Fruit fly (Drosophila melanogaster) whole organism, embryonic: ENCODE results near the gene CG4424.

Experiments
- Bdp1 ChIP-seq: fragments of 200-800 bp; sonication (Bioruptor generic); optimal IDR thresholded peaks from 3 replicates; lab custom pipeline; 2016; ENCODE audit warnings: missing biosample characterization, missing genetic modification characterization
- C15 ChIP-seq: fragments of 200-800 bp; sonication (Bioruptor generic); IDR thresholded peaks from 3 replicates; pipeline ENCODE4 v1.3.6; 2022; ENCODE audit warnings: missing biosample characterization, missing genetic modification characterization
- CG10267 ChIP-seq: fragments of 200-800 bp; sonication (Bioruptor generic); optimal IDR thresholded peaks from 2 replicates; lab custom pipeline; 2018; ENCODE audit warnings: missing biosample characterization, mild to moderate bottlenecking, missing genetic modification characterization, moderate library complexity
- CG11504 ChIP-seq: fragments of 200-800 bp; sonication (Bioruptor generic); optimal IDR thresholded peaks from 3 replicates; lab custom pipeline; 2019; ENCODE audit warnings: missing biosample characterization, mild to moderate bottlenecking, missing genetic modification characterization, moderate library complexity
- CG1233 ChIP-seq: fragments of 200-800 bp; sonication (Bioruptor generic); optimal IDR thresholded peaks from 4 replicates; lab custom pipeline; 2018; ENCODE audit warnings: missing biosample characterization, mild to moderate bottlenecking, missing genetic modification characterization
- CG13287 ChIP-seq: fragments of 200-800 bp; sonication (Bioruptor generic); IDR thresholded peaks from 2 replicates; pipeline ENCODE4 v1.3.6; 2022; ENCODE audit warnings: missing biosample characterization, missing genetic modification characterization; ENCODE audit not compliant: partially characterized antibody
- CG13624 ChIP-seq: fragments of 200-800 bp; sonication (Bioruptor generic); optimal IDR thresholded peaks from 2 replicates; lab custom pipeline; 2016; ENCODE audit warnings: missing biosample characterization, missing genetic modification characterization
- CG1602 ChIP-seq: fragments of 200-800 bp; sonication (Bioruptor generic); optimal IDR thresholded peaks from 3 replicates; lab custom pipeline; 2016; ENCODE audit warnings: missing biosample characterization, missing genetic modification characterization
- CG16813 ChIP-seq: fragments of 200-800 bp; sonication (Bioruptor generic); IDR thresholded peaks from 3 replicates; pipeline ENCODE4 v1.3.6; 2022; ENCODE audit warnings: missing biosample characterization, missing genetic modification characterization; ENCODE audit not compliant: partially characterized antibody
- CG2202 ChIP-seq: fragments of 200-800 bp; sonication (Bioruptor generic); optimal IDR thresholded peaks from 2 replicates; lab custom pipeline; 2018; ENCODE audit warnings: missing biosample characterization, mild to moderate bottlenecking, missing genetic modification characterization
- CG2678 ChIP-seq: fragments of 200-800 bp; sonication (Bioruptor generic); optimal IDR thresholded peaks from 3 replicates; lab custom pipeline; 2019; ENCODE audit warnings: missing biosample characterization, mild to moderate bottlenecking, missing genetic modification characterization, moderate library complexity
- CG3065 ChIP-seq: fragments of 200-800 bp; sonication (Bioruptor generic); optimal IDR thresholded peaks from 2 replicates; lab custom pipeline; 2016; ENCODE audit warnings: missing biosample characterization, missing genetic modification characterization
- CG4730 ChIP-seq: fragments of 200-800 bp; sonication (Bioruptor generic); IDR thresholded peaks from 2 replicates; pipeline ENCODE4 v1.3.6; 2022; ENCODE audit warnings: missing biosample characterization, missing genetic modification characterization
- CG6683 ChIP-seq: fragments of 200-800 bp; sonication (Bioruptor generic); optimal IDR thresholded peaks from 2 replicates; lab custom pipeline; 2017; ENCODE audit warnings: missing biosample characterization, mild to moderate bottlenecking, missing genetic modification characterization, missing genetic modification reagents
- CG6813 ChIP-seq: fragments of 200-800 bp; sonication (Bioruptor generic); optimal IDR thresholded peaks from 2 replicates; lab custom pipeline; 2017; ENCODE audit warnings: missing biosample characterization, missing genetic modification characterization, mild to moderate bottlenecking, moderate library complexity, missing genetic modification reagents
- CG7928 ChIP-seq: fragments of 200-800 bp; sonication (Bioruptor generic); optimal IDR thresholded peaks from 2 replicates; lab custom pipeline; 2017; ENCODE audit warnings: missing biosample characterization, mild to moderate bottlenecking, missing genetic modification characterization
- CG8290 ChIP-seq, 3 experiments: fragments of 200-800 bp; sonication (Bioruptor generic); optimal IDR thresholded peaks; 2 replicates each; lab custom pipeline; 2016 to 2019; ENCODE audit warnings: missing biosample characterization in 3 of 3, missing genetic modification characterization in 3 of 3, mild to moderate bottlenecking in 2 of 3, moderate library complexity in 1 of 3
- CG8924 ChIP-seq: fragments of 200-800 bp; optimal IDR thresholded peaks from 3 replicates; lab custom pipeline; 2019; ENCODE audit warnings: missing biosample characterization, mild to moderate bottlenecking, missing genetic modification characterization, moderate library complexity
- CG9215 ChIP-seq: fragments of 200-800 bp; sonication (Bioruptor generic); IDR thresholded peaks from 2 replicates; pipeline ENCODE4 v1.3.6; 2022; ENCODE audit warnings: missing biosample characterization, missing genetic modification characterization
- CG9727 ChIP-seq: fragments of 200-800 bp; sonication (Bioruptor generic); optimal IDR thresholded peaks from 3 replicates; lab custom pipeline; 2017; ENCODE audit warnings: missing biosample characterization, mild to moderate bottlenecking, missing genetic modification characterization
- CTCF ChIP-seq: fragments of 200-800 bp; sonication (Bioruptor generic); optimal IDR thresholded peaks from 2 replicates; lab custom pipeline; 2017; ENCODE audit warnings: missing biosample characterization, mild to moderate bottlenecking, missing genetic modification characterization, moderate library complexity
- Deaf1 ChIP-seq: fragments of 200-800 bp; optimal IDR thresholded peaks from 3 replicates; lab custom pipeline; 2019; ENCODE audit warnings: missing biosample characterization, mild to moderate bottlenecking, missing genetic modification characterization, moderate library complexity
- Dfd ChIP-seq, 2 experiments: fragments of >200 bp; optimal IDR thresholded peaks; 2 replicates each; lab custom pipeline; 2017; ENCODE audit warnings: missing biosample characterization in 2 of 2, missing genetic modification characterization in 2 of 2
- ERR ChIP-seq: fragments of 200-800 bp; sonication (Bioruptor generic); optimal IDR thresholded peaks from 2 replicates; lab custom pipeline; 2016; ENCODE audit warnings: missing biosample characterization, missing genetic modification characterization
- H2.0 ChIP-seq: fragments of 200-800 bp; sonication (Bioruptor generic); IDR thresholded peaks from 2 replicates; pipeline ENCODE4 v1.3.6; 2022; ENCODE audit warnings: missing biosample characterization, missing genetic modification characterization
- HHEX ChIP-seq: fragments of 200-800 bp; sonication (Bioruptor generic); optimal IDR thresholded peaks from 3 replicates; lab custom pipeline; 2017; ENCODE audit warnings: missing biosample characterization, mild to moderate bottlenecking, missing genetic modification characterization, missing genetic modification reagents
- HmgZ ChIP-seq: fragments of 200-800 bp; sonication (Bioruptor generic); optimal IDR thresholded peaks from 2 replicates; lab custom pipeline; 2018; ENCODE audit warnings: missing biosample characterization, mild to moderate bottlenecking, missing genetic modification characterization
- Hr3 ChIP-seq: fragments of 200-800 bp; sonication (Bioruptor generic); optimal IDR thresholded peaks from 3 replicates; lab custom pipeline; 2016; ENCODE audit warnings: missing biosample characterization, missing genetic modification characterization
- Lpt ChIP-seq: fragments of >200 bp; optimal IDR thresholded peaks from 2 replicates; lab custom pipeline; 2018; ENCODE audit warnings: missing biosample characterization, missing genetic modification characterization
- Mad ChIP-seq: fragments of 200-800 bp; sonication (Bioruptor generic); optimal IDR thresholded peaks from 2 replicates; lab custom pipeline; 2016; ENCODE audit warnings: missing biosample characterization, missing genetic modification characterization
- Med ChIP-seq: fragments of 200-800 bp; sonication (Bioruptor generic); peaks from one replicate; lab custom pipeline; 2016; ENCODE audit warnings: missing biosample characterization, missing genetic modification characterization, mild to moderate bottlenecking, inconsistent platforms, moderate library complexity
- Optix ChIP-seq: fragments of 200-800 bp; sonication (Bioruptor generic); IDR thresholded peaks from 3 replicates; pipeline ENCODE4 v1.3.6; 2022; ENCODE audit warnings: missing biosample characterization, missing genetic modification characterization
- Sox100B ChIP-seq: fragments of 200-800 bp; sonication (Bioruptor generic); optimal IDR thresholded peaks from 3 replicates; lab custom pipeline; 2018; ENCODE audit warnings: missing biosample characterization, mild to moderate bottlenecking, missing genetic modification characterization
- Taf1 ChIP-seq: fragments of 200-800 bp; sonication (Bioruptor generic); IDR thresholded peaks from 2 replicates; pipeline ENCODE4 v1.3.6; 2022; ENCODE audit warnings: missing biosample characterization, missing genetic modification characterization
- Tbp ChIP-seq: fragments of >200 bp; optimal IDR thresholded peaks from 2 replicates; lab custom pipeline; 2018; ENCODE audit warnings: missing biosample characterization, missing genetic modification characterization
- abd-A ChIP-seq: fragments of 200-800 bp; sonication (Bioruptor generic); optimal IDR thresholded peaks from 3 replicates; lab custom pipeline; 2019; ENCODE audit warnings: missing biosample characterization, mild to moderate bottlenecking, missing genetic modification characterization, moderate library complexity
- ash1 ChIP-seq: fragments of 200-800 bp; sonication (Bioruptor generic); optimal IDR thresholded peaks from 2 replicates; lab custom pipeline; 2018; ENCODE audit warnings: missing biosample characterization, mild to moderate bottlenecking, missing genetic modification characterization
- btn ChIP-seq: fragments of 200-800 bp; sonication (Bioruptor generic); optimal IDR thresholded peaks from 2 replicates; lab custom pipeline; 2016; ENCODE audit warnings: missing biosample characterization, missing genetic modification characterization
- caup ChIP-seq: fragments of 200-800 bp; sonication (Bioruptor generic); optimal IDR thresholded peaks from 3 replicates; lab custom pipeline; 2017; ENCODE audit warnings: missing biosample characterization, mild to moderate bottlenecking, missing genetic modification characterization, moderate library complexity; ENCODE audit not compliant: severe bottlenecking
- croc ChIP-seq: fragments of 200-800 bp; sonication (Bioruptor generic); conservative IDR thresholded peaks from 3 replicates; pipeline ENCODE4 v1.3.6; 2022; ENCODE audit warnings: missing biosample characterization, missing genetic modification characterization
- disco-r ChIP-seq: fragments of 200-800 bp; sonication (Bioruptor generic); optimal IDR thresholded peaks from 2 replicates; lab custom pipeline; 2016; ENCODE audit warnings: missing biosample characterization, missing genetic modification characterization
- fd3F ChIP-seq: fragments of 200-800 bp; sonication (Bioruptor generic); optimal IDR thresholded peaks from 2 replicates; lab custom pipeline; 2018; ENCODE audit warnings: missing biosample characterization, mild to moderate bottlenecking, missing genetic modification characterization, moderate library complexity
- fd96Cb ChIP-seq: fragments of 200-800 bp; sonication (Bioruptor generic); optimal IDR thresholded peaks from 2 replicates; lab custom pipeline; 2018; ENCODE audit warnings: missing biosample characterization, mild to moderate bottlenecking, missing genetic modification characterization, moderate library complexity
- ftz-f1 ChIP-seq: fragments of 200-800 bp; sonication (Bioruptor generic); optimal IDR thresholded peaks from 2 replicates; lab custom pipeline; 2016; ENCODE audit warnings: missing biosample characterization, missing genetic modification characterization
- hth ChIP-seq: fragments of >200 bp; optimal IDR thresholded peaks from 2 replicates; lab custom pipeline; 2017; ENCODE audit warnings: inconsistent platforms
- kah ChIP-seq: fragments of 200-800 bp; sonication (Bioruptor generic); optimal IDR thresholded peaks from 2 replicates; lab custom pipeline; 2018; ENCODE audit warnings: missing biosample characterization, mild to moderate bottlenecking, missing genetic modification characterization
- knrl ChIP-seq: fragments of 200-800 bp; sonication (Bioruptor generic); IDR thresholded peaks from 3 replicates; pipeline ENCODE4 v1.3.6; 2022; ENCODE audit warnings: missing biosample characterization, missing genetic modification characterization; ENCODE audit not compliant: partially characterized antibody
- luna ChIP-seq: fragments of 200-800 bp; sonication (Bioruptor generic); optimal IDR thresholded peaks from 2 replicates; lab custom pipeline; 2016; ENCODE audit warnings: missing biosample characterization, missing genetic modification characterization
- pum ChIP-seq: fragments of 200-800 bp; sonication (Bioruptor generic); optimal IDR thresholded peaks from 2 replicates; lab custom pipeline; 2016; ENCODE audit warnings: missing biosample characterization, missing genetic modification characterization
- scrt ChIP-seq: fragments of 200-800 bp; sonication (Bioruptor generic); optimal IDR thresholded peaks from 2 replicates; lab custom pipeline; 2018; ENCODE audit warnings: missing biosample characterization, mild to moderate bottlenecking, missing genetic modification characterization, moderate library complexity
- seq ChIP-seq: fragments of 200-800 bp; sonication (Bioruptor generic); IDR thresholded peaks from 2 replicates; pipeline ENCODE4 v1.3.6; 2022; ENCODE audit warnings: missing biosample characterization, missing genetic modification characterization
- unc-4 ChIP-seq: fragments of 200-800 bp; sonication (Bioruptor generic); IDR thresholded peaks from 2 replicates; pipeline ENCODE4 v1.3.6; 2022; ENCODE audit warnings: missing biosample characterization, missing genetic modification characterization; ENCODE audit not compliant: partially characterized antibody
- vfl ChIP-seq: fragments of 200-800 bp; sonication (Bioruptor generic); optimal IDR thresholded peaks from 2 replicates; lab custom pipeline; 2016; ENCODE audit warnings: missing biosample characterization, missing genetic modification characterization
- zfh1 ChIP-seq: fragments of 200-800 bp; sonication (Bioruptor generic); IDR thresholded peaks from 3 replicates; pipeline ENCODE4 v1.3.6; 2022; ENCODE audit warnings: missing biosample characterization, missing genetic modification characterization

The CG4424 gene

dm6 chr3R:20057501-20057900 is 29.7 kb upstream of the CG4424 start, which contains the start of gene mdlc (continued):
- TF ChIP-seq Hr3 (peak; percentile 40), Mad (GFP tag; lab: Kevin White, UChicago) (no peak), Tbp (GFP tag; lab: Kevin White, UChicago) (no peak), HHEX (no peak), croc (no peak), CG6813 (no peak), CG3065 (no peak), fd96Cb (tag; lab: Kevin White, UChicago) (no peak), unc-4 (GFP tag; lab: Robert Waterston, UW) (peak; percentile 61), C15 (GFP tag; lab: Robert Waterston, UW) (no peak), hth (lab: Kevin White, UChicago) (no peak), zfh1 (GFP tag; lab: Robert Waterston, UW) (no peak), CG7928 (no peak), knrl (GFP tag; lab: Robert Waterston, UW) (peak; percentile 76), CG8290 (GFP tag; optimal IDR thresholded peaks at IDR 0.05; lab: Kevin White, UChicago) (no peak), CG8290 (tag; optimal IDR thresholded peaks at IDR 0.05; lab: Kevin White, UChicago) (no peak), H2.0 (GFP tag; lab: Robert Waterston, UW) (no peak), CG2202 (tag; lab: Kevin White, UChicago) (no peak), Sox100B (GFP tag; lab: Kevin White, UChicago) (peak; percentile 11), Bdp1 (no peak), btn (no peak), CG13287 (peak; percentile 73), CG13624 (GFP tag; lab: Kevin White, UChicago) (no peak), ftz-f1 (no peak)

- TF ChIP-seq Taf1 (GFP tag; lab: Robert Waterston, UW) (no peak), kah (GFP tag; lab: Kevin White, UChicago) (no peak), CG11504 (no peak), CG8924 (tag; lab: Kevin White, UChicago) (no peak), CG6683 (GFP tag; lab: Kevin White, UChicago) (no peak), vfl (GFP tag; lab: Kevin White, UChicago) (no peak), HmgZ (tag; lab: Kevin White, UChicago) (no peak), CTCF (GFP tag; lab: Kevin White, UChicago) (no peak), CG2678 (tag; lab: Kevin White, UChicago) (no peak), fd3F (no peak), pum (no peak), Dfd (GFP tag; optimal IDR thresholded peaks at IDR 0.05; lab: Kevin White, UChicago) (no peak), CG1233 (GFP tag; lab: Kevin White, UChicago) (no peak), CG16813 (no peak), luna (GFP tag; lab: Kevin White, UChicago) (no peak), CG9727 (no peak), abd-A (peak; percentile 55), Lpt (no peak), CG1602 (GFP tag; lab: Kevin White, UChicago) (no peak), caup (no peak), Deaf1 (tag; lab: Kevin White, UChicago) (peak; percentile 50), Med (GFP tag; lab: Kevin White, UChicago) (peak; percentile 67), scrt (GFP tag; lab: Kevin White, UChicago) (peak; percentile 31), CG4730 (GFP tag; lab: Robert Waterston, UW) (no peak), disco-r (no peak), CG10267 (tag; lab: Kevin White, UChicago) (no peak), CG9215 (GFP tag; lab: Robert Waterston, UW) (no peak), seq (no peak), ash1 (GFP tag; lab: Kevin White, UChicago) (no peak), ERR (GFP tag; lab: Kevin White, UChicago) (no peak), Optix (GFP tag; lab: Robert Waterston, UW) (no peak)
Measured at dm6 chr3R:20055809-20056208, 28.0 kb upstream of the CG4424 start, which contains the start of gene CG17193. Gene CG17193, minus strand, starts transcription at chr3R:20056097.
